Worm (Caenorhabditis elegans): Measurements from ENCODE around the gene F59F5.5.

DNA sequence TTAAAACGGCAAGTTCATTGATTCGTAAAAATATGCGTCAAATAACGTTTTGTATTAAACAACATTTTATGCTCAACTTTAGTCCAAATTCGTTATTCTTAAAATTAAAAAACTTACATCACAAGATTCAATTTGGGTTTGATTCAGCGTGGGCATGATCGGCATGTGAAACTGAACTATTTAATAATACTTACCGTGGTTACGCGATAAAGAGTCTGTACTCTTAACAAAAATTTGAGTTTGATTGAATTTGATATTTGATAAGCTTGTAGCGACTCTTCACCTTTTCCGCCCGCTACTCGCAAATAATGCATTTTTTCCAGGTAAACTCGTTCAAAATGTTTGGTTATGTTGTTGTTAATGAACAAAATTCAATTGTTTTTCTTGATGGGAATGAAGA is 12.4 kb upstream of the F59F5.5 start, which contains the start of gene glo-3:
- TF ChIP-seq him-1 (tag; optimal IDR thresholded peaks at IDR 0.05) (no peak), W03F9.2 (tag; optimal IDR thresholded peaks at IDR 0.05) (no peak)

All from whole organism, L4/young adult.